Worm (Caenorhabditis elegans) whole organism, young adult: ENCODE results near the gene T26E4.3.

Experiments used
- F22D6.2 ChIP-seq: sonication (generic microtip); optimal IDR thresholded peaks from 2 replicates; lab custom pipeline; 2016; ENCODE audit warnings: mild to moderate bottlenecking, missing genetic modification characterization, missing compliant biosample characterization
- T07F8.4 ChIP-seq: sonication (generic microtip); optimal IDR thresholded peaks from 2 replicates; lab custom pipeline; 2016; ENCODE audit warnings: mild to moderate bottlenecking, missing genetic modification characterization, moderate library complexity, missing compliant biosample characterization
- Y53F4B.3 ChIP-seq: fragments of 200-800 bp; sonication (Bioruptor generic); IDR thresholded peaks from 2 replicates; pipeline ENCODE4 v1.3.6; 2022; ENCODE audit warnings: missing genetic modification reagents, missing genetic modification characterization, missing compliant biosample characterization
- Y95B8A.8 ChIP-seq: fragments of 200-800 bp; sonication (Bioruptor generic); IDR thresholded peaks from 2 replicates; pipeline ENCODE4 v1.3.6; 2022; ENCODE audit warnings: missing genetic modification reagents, missing genetic modification characterization, missing compliant biosample characterization
- attf-5 ChIP-seq: fragments of 200-800 bp; sonication (Bioruptor generic); optimal IDR thresholded peaks from 2 replicates; lab custom pipeline; 2018; ENCODE audit warnings: mild to moderate bottlenecking, missing genetic modification characterization, missing compliant biosample characterization
- cebp-2 ChIP-seq: fragments of 200-800 bp; sonication (Bioruptor generic); IDR thresholded peaks from 2 replicates; pipeline ENCODE4 v1.3.6; 2022; ENCODE audit warnings: missing genetic modification characterization, missing compliant biosample characterization
- ceh-40 ChIP-seq: fragments of 200-800 bp; sonication (Bioruptor generic); IDR thresholded peaks from 2 replicates; pipeline ENCODE4 v1.3.6; 2022; ENCODE audit warnings: missing genetic modification characterization, missing compliant biosample characterization
- ceh-79 ChIP-seq: sonication (generic microtip); optimal IDR thresholded peaks from 2 replicates; lab custom pipeline; 2017; ENCODE audit warnings: mild to moderate bottlenecking, missing genetic modification characterization, missing compliant biosample characterization
- efl-1 ChIP-seq: fragments of 150-350 bp; optimal IDR thresholded peaks from 2 replicates; lab custom pipeline; 2014; ENCODE audit warnings: missing biosample characterization, missing genetic modification reagents, missing genetic modification characterization
- hmg-1.2 ChIP-seq: fragments of 200-800 bp; sonication (Bioruptor generic); IDR thresholded peaks from 2 replicates; pipeline ENCODE4 v1.3.6; 2022; ENCODE audit warnings: missing genetic modification reagents, missing genetic modification characterization, missing compliant biosample characterization
- lag-1 ChIP-seq: fragments of 200-800 bp; sonication (Bioruptor generic); IDR thresholded peaks from 2 replicates; pipeline ENCODE4 v1.3.6; 2022; ENCODE audit warnings: missing genetic modification reagents, missing genetic modification characterization, missing compliant biosample characterization
- lin-35 ChIP-seq, 3 experiments: fragments of 150-350 bp in 2 of 3; sonication (generic microtip) in 1 of 3; optimal IDR thresholded peaks; 2 replicates each; lab custom pipeline; 2014 to 2018; ENCODE audit warnings: missing biosample characterization in 3 of 3, missing genetic modification characterization in 3 of 3, missing genetic modification reagents in 3 of 3
- lsl-1 ChIP-seq: fragments of 200-800 bp; sonication (Bioruptor generic); optimal IDR thresholded peaks from 2 replicates; lab custom pipeline; 2018; ENCODE audit warnings: mild to moderate bottlenecking, missing genetic modification characterization, moderate library complexity, missing compliant biosample characterization
- madf-3 ChIP-seq: fragments of 200-800 bp; sonication (Bioruptor generic); IDR thresholded peaks from 2 replicates; pipeline ENCODE4 v1.3.6; 2022; ENCODE audit warnings: missing genetic modification reagents, missing genetic modification characterization, missing compliant biosample characterization
- madf-6 ChIP-seq: fragments of 200-800 bp; sonication (Bioruptor generic); IDR thresholded peaks from 2 replicates; pipeline ENCODE4 v1.3.6; 2022; ENCODE audit warnings: missing genetic modification reagents, missing genetic modification characterization, missing compliant biosample characterization
- nhr-179 ChIP-seq: sonication (generic microtip); optimal IDR thresholded peaks from 2 replicates; lab custom pipeline; 2016; ENCODE audit warnings: mild to moderate bottlenecking, missing genetic modification characterization, missing compliant biosample characterization
- pbrm-1 ChIP-seq: fragments of 200-800 bp; sonication (Bioruptor generic); IDR thresholded peaks from 2 replicates; pipeline ENCODE4 v1.3.6; 2022; ENCODE audit warnings: missing genetic modification reagents, missing genetic modification characterization, missing compliant biosample characterization
- tbx-9 ChIP-seq: sonication (generic microtip); optimal IDR thresholded peaks from 2 replicates; lab custom pipeline; 2016; ENCODE audit warnings: borderline replicate concordance, missing genetic modification characterization, inconsistent platforms, missing compliant biosample characterization
- tlf-1 ChIP-seq: fragments of 200-800 bp; sonication (Bioruptor generic); optimal IDR thresholded peaks from 2 replicates; lab custom pipeline; 2018; ENCODE audit warnings: mild to moderate bottlenecking, missing genetic modification characterization, missing compliant biosample characterization
- unc-62 ChIP-seq: fragments of 150-350 bp; optimal IDR thresholded peaks from 2 replicates; lab custom pipeline; 2014; ENCODE audit warnings: missing biosample characterization, missing genetic modification reagents, missing genetic modification characterization
- ztf-25 ChIP-seq: fragments of 200-800 bp; sonication (Bioruptor generic); IDR thresholded peaks from 2 replicates; pipeline ENCODE4 v1.3.6; 2022; ENCODE audit warnings: missing genetic modification reagents, missing genetic modification characterization, missing compliant biosample characterization

Gene T26E4.3

DNA sequence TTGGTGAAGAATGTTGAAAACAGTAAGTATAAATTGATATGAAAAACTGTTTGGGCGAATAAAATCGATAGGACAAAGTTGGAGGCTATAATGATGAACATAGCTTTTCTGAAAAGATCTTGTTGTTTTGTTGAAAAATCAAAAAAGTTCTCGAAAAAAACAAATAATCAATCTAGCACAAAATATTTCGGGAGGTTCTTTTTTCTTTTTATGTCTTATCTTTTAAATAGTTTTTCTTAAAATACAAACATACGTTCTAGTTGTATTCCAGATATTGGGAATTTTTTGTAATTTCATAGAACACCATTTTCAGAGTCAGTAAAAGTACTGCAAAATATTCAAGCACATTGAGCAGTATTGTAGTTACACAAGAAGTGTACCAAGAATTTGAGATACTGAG lies 47.3 kb downstream of the T26E4.3 start, which contains the start of gene srbc-55:
srbc-55 (minus strand) TSS at position 101 of the 400 bp plus-strand sequence.
- TF ChIP-seq tbx-9 (tag; lab: Kevin White, UChicago): no peak
- no peak for TF ChIP-seq attf-5 (GFP tag; lab: Kevin White, UChicago)
- TF ChIP-seq F22D6.2 (tag; lab: Kevin White, UChicago): no peak
- TF ChIP-seq Y53F4B.3: no peak
- TF ChIP-seq unc-62 (GFP tag; lab: Kevin White, UChicago): no peak
- no peak for TF ChIP-seq tlf-1 (GFP tag; lab: Kevin White, UChicago)

DNA sequence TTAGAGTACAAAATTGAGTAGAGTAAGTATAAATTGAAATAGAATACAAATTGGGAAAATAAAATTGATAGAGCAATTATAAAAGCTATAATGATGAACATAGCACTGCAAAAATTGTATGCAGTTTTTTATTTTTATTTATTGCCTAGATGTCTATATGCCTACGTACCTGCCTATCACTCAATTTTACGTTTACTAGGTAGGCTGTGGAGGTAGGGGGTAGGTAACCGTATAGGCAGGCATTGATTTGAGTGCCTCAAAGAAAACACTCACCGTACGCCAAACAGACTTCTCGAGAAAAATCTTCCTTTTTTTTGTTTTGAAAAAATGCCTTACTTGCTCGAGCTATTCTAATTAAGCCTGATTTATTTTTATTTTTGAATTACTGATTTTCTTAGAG lies 49.0 kb downstream of the T26E4.3 start, which contains the start of gene srbc-56:
srbc-56 (minus strand) TSS at position 101 of the 400 bp plus-strand sequence.
- TF ChIP-seq ceh-40 (GFP tag; lab: Robert Waterston, UW): no peak

DNA sequence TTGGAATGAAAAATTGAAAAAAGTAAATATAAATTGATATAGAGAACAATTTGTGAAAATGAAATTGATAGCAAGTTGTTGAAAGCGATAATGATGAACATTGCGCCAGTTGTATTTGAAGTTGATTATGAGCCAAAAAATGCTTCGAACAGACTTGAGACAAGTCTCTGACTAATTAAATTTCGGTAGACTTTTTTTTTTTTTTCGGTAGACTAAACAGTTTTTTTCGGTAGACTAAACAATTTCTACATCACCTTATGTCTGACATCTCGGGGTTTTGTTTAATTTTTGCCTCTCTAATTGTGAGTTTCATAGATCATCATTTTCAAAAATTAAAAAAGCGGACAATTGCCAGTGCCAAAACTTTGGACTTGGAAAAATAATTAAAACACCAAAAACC lies 51.0 kb downstream of the T26E4.3 start, which contains the start of gene srbc-54:
srbc-54 (minus strand) TSS at position 101 of the 400 bp plus-strand sequence.
- no peak for TF ChIP-seq pbrm-1
- TF ChIP-seq hmg-1.2 (GFP tag; lab: Robert Waterston, UW): no peak
- TF ChIP-seq Y53F4B.3: no peak
- no peak for TF ChIP-seq madf-6
- TF ChIP-seq F22D6.2 (tag; lab: Kevin White, UChicago): no peak
- TF ChIP-seq efl-1 (GFP tag; lab: Kevin White, UChicago): no peak
- TF ChIP-seq T07F8.4 (tag; lab: Kevin White, UChicago): no peak
- TF ChIP-seq cebp-2 (GFP tag; lab: Robert Waterston, UW): no peak
- TF ChIP-seq nhr-179 (tag; lab: Kevin White, UChicago): no peak
- no peak for TF ChIP-seq ceh-79 (tag; lab: Kevin White, UChicago)
- TF ChIP-seq lsl-1 (GFP tag; lab: Kevin White, UChicago): no peak
- no peak for TF ChIP-seq madf-3 (GFP tag; lab: Robert Waterston, UW)
- no peak for TF ChIP-seq Y95B8A.8 (GFP tag; lab: Robert Waterston, UW)
- TF ChIP-seq lag-1 (GFP tag; lab: Robert Waterston, UW): no peak
- TF ChIP-seq lin-35 (GFP tag; optimal IDR thresholded peaks at IDR 0.05; lab: Kevin White, UChicago): no peak
- TF ChIP-seq ztf-25 (GFP tag; lab: Robert Waterston, UW): no peak
